Worm (Caenorhabditis elegans): ENCODE measurements around the gene fbxb-3.

Gene fbxb-3

DNA sequence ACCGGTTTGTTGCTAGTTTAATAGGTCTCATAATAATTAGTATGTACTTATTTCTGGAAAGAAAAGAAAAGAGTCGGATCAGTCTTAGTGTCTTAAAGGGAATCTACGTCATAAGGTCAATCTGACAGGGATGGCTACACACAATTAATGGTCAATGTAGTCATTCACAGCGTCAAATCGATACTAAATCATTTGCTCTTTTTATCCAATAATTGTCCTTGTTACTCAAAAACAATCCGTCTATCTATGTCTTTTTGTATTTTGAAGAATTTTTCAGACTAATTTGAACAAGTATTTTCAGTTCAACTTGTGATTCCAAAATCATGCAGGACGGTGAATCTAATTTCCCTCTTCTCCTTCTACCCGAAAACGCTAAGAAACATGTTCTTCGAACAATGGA lies at the start of gene fbxb-3:
TSS of gene fbxb-3 (plus strand) at position 301 of the 400 bp plus-strand sequence.
- TF ChIP-seq crh-2 (tag; optimal IDR thresholded peaks at IDR 0.05) (no peak), R02D3.7 (tag; optimal IDR thresholded peaks at IDR 0.05) (no peak), lin-39 (tag; optimal IDR thresholded peaks at IDR 0.05) (no peak), zag-1 (tag; optimal IDR thresholded peaks at IDR 0.05) (no peak), unc-62 (GFP tag; optimal IDR thresholded peaks at IDR 0.05) (no peak), ama-1 (optimal IDR thresholded peaks at IDR 0.05) (no peak), sma-3 (GFP tag; optimal IDR thresholded peaks at IDR 0.05) (no peak), sem-4 (tag; optimal IDR thresholded peaks at IDR 0.05) (no peak), nhr-11 (tag; optimal IDR thresholded peaks at IDR 0.05) (no peak), snpc-4 (tag; optimal IDR thresholded peaks at IDR 0.05) (no peak), lsy-2 (tag; optimal IDR thresholded peaks at IDR 0.05) (no peak), Y55F3AM.14 (GFP tag; optimal IDR thresholded peaks at IDR 0.05) (no peak)

DNA sequence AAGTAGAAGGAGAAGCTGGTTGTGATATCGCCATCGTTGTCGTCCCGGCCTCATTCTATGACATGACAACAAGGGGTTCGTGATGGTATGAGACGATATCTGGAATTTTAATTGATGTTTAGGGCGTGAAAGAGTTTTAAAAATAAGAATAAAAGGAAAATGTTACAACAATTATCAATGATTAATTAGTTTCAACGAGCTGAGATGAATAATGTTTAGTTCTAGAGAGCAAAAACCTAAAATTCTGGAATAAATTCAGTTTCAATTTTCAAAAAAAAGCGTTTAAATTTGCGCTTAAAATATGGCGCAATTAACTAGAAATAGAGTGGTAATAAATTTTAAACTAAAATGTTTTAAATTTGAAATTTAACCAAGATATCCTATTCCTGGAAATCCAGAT lies 46.3 kb upstream of the fbxb-3 start, which contains the start of gene H01G02.3:
TSS of gene H01G02.3 (minus strand) at position 101 of the 400 bp plus-strand sequence.
- TF ChIP-seq unc-62 (GFP tag; optimal IDR thresholded peaks at IDR 0.05) (no peak), unc-55 (GFP tag; optimal IDR thresholded peaks at IDR 0.05) (no peak), sem-4 (tag; optimal IDR thresholded peaks at IDR 0.05) (no peak), nhr-25 (tag; optimal IDR thresholded peaks at IDR 0.05) (no peak), lin-13 (GFP tag; optimal IDR thresholded peaks at IDR 0.05) (no peak), ceh-16 (tag; optimal IDR thresholded peaks at IDR 0.05) (no peak), sma-9 (GFP tag; optimal IDR thresholded peaks at IDR 0.05) (no peak), sma-9 (tag; optimal IDR thresholded peaks at IDR 0.05) (no peak), zag-1 (tag; optimal IDR thresholded peaks at IDR 0.05) (no peak), mbf-1 (tag; optimal IDR thresholded peaks at IDR 0.05) (no peak), fos-1 (tag; optimal IDR thresholded peaks at IDR 0.05) (no peak), nhr-77 (tag; optimal IDR thresholded peaks at IDR 0.05) (no peak), nhr-237 (tag; optimal IDR thresholded peaks at IDR 0.05) (no peak), ama-1 (optimal IDR thresholded peaks at IDR 0.05) (no peak), peb-1 (tag; optimal IDR thresholded peaks at IDR 0.05) (no peak), alr-1 (tag; optimal IDR thresholded peaks at IDR 0.05) (no peak), lsy-2 (tag; optimal IDR thresholded peaks at IDR 0.05) (no peak)

DNA sequence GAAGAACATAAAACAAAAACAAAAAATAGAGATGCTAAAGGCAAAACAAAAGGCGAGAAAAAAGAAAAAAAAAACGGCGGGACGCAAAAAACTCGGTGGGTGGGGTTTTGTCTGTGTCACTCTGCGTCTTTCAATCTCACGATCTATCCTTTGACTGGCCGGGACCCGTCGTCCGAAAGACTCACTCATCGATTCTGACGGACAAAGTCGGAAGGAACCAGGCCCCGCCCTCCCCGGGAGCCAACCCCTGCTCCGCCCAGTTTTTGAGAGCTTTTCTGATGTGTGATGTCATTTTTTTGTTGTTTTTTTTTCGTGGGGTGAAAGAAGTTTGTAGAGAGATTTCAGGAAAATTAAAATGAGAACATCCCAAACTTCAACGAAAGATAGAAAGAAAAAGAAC lies 45.6 kb upstream of the fbxb-3 start:
- TF ChIP-seq nhr-21 (tag; optimal IDR thresholded peaks at IDR 0.05) (no peak), zag-1 (tag; optimal IDR thresholded peaks at IDR 0.05) (peak; percentile 18), unc-55 (GFP tag; optimal IDR thresholded peaks at IDR 0.05) (peak; percentile 26), nhr-237 (tag; optimal IDR thresholded peaks at IDR 0.05) (no peak), C34F6.9 (tag; optimal IDR thresholded peaks at IDR 0.05) (no peak), aly-2 (tag; optimal IDR thresholded peaks at IDR 0.05) (no peak), gmeb-1 (tag; optimal IDR thresholded peaks at IDR 0.05) (no peak), ceh-16 (tag; optimal IDR thresholded peaks at IDR 0.05) (no peak), nhr-23 (tag; optimal IDR thresholded peaks at IDR 0.05) (no peak)

DNA sequence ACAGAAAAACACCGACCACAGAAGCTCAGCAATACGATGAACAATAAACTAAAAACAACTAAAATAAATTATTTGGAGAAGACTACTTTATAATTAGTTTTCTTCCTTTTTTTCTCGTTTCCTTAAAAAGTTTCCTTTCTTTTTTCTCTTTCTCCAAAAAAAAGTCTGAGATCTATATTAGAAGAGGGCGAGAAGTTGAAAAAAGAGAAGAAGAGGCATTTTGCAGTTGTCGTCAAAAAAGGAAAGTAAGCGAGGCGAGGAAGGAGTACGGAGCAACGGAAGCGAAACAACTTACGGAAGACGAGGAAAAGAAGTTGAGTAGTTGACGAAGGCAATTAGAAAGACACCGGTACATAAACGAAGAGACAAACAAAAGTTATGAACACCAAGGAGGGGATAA lies 42.8 kb upstream of the fbxb-3 start:
- TF ChIP-seq nhr-6 (tag; optimal IDR thresholded peaks at IDR 0.05): no peak
- no peak for TF ChIP-seq nhr-129 (tag; optimal IDR thresholded peaks at IDR 0.05)
- TF ChIP-seq elt-1 (tag; optimal IDR thresholded peaks at IDR 0.05): no peak
- TF ChIP-seq nhr-10 (tag; optimal IDR thresholded peaks at IDR 0.05): no peak
- TF ChIP-seq alr-1 (tag; optimal IDR thresholded peaks at IDR 0.05): no peak
- no peak for TF ChIP-seq ceh-16 (tag; optimal IDR thresholded peaks at IDR 0.05)
- TF ChIP-seq nhr-77 (tag; optimal IDR thresholded peaks at IDR 0.05): no peak
- TF ChIP-seq skn-1 (tag; optimal IDR thresholded peaks at IDR 0.05): no peak
- no peak for TF ChIP-seq ama-1 (optimal IDR thresholded peaks at IDR 0.05)
- no peak for TF ChIP-seq lin-11 (tag; optimal IDR thresholded peaks at IDR 0.05)
- TF ChIP-seq zag-1 (tag; optimal IDR thresholded peaks at IDR 0.05): no peak
- no peak for TF ChIP-seq ztf-11 (tag; optimal IDR thresholded peaks at IDR 0.05)

DNA sequence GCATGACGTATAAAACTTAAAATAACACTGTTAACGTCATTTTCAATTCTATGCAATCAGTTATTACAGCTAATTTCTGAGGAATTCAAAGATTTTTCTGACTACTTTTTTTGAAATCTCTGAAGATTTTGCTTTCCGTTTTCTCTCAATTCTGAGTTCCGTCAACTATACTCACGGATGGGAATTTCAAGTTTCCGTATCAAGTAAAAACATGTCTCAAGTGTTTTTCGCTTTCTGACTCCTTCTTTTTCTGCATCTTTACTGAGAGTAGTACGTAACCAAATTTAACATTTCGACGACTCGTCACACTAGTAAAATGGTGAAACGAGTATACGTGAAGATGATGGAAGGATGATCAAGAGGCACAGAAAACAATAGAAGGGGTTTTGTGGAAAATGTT lies 41.9 kb upstream of the fbxb-3 start:
- no peak for TF ChIP-seq skn-1 (tag; optimal IDR thresholded peaks at IDR 0.05)
- TF ChIP-seq nhr-21 (tag; optimal IDR thresholded peaks at IDR 0.05): no peak
- TF ChIP-seq mdl-1 (tag; optimal IDR thresholded peaks at IDR 0.05): no peak
- no peak for TF ChIP-seq lin-11 (tag; optimal IDR thresholded peaks at IDR 0.05)
- TF ChIP-seq nhr-12 (tag; optimal IDR thresholded peaks at IDR 0.05): no peak
- TF ChIP-seq lin-39 (tag; optimal IDR thresholded peaks at IDR 0.05): no peak
- no peak for TF ChIP-seq ztf-4 (tag; optimal IDR thresholded peaks at IDR 0.05)
- TF ChIP-seq Y55F3AM.14 (GFP tag; optimal IDR thresholded peaks at IDR 0.05): no peak
- TF ChIP-seq fos-1 (tag; optimal IDR thresholded peaks at IDR 0.05): no peak
- TF ChIP-seq nhr-237 (tag; optimal IDR thresholded peaks at IDR 0.05): no peak
- no peak for TF ChIP-seq mab-5 (tag; optimal IDR thresholded peaks at IDR 0.05)
- no peak for TF ChIP-seq ama-1 (optimal IDR thresholded peaks at IDR 0.05)
- no peak for TF ChIP-seq blmp-1 (tag; optimal IDR thresholded peaks at IDR 0.05; ENCODE audit: insufficient read depth)
- no peak for TF ChIP-seq ztf-11 (tag; optimal IDR thresholded peaks at IDR 0.05)
- TF ChIP-seq nhr-23 (tag; optimal IDR thresholded peaks at IDR 0.05): no peak
- no peak for TF ChIP-seq R02D3.7 (tag; optimal IDR thresholded peaks at IDR 0.05)
